Worm (Caenorhabditis elegans) whole organism, L2 larva: ENCODE measurements around the gene epic-3.

ENCODE experiments used
- ZK546.5 ChIP-seq: sonication (generic microtip); optimal IDR thresholded peaks from 2 replicates; lab custom pipeline; 2017; ENCODE audit warnings: missing biosample characterization, missing genetic modification characterization
- aly-2 ChIP-seq: fragments of 150-350 bp; optimal IDR thresholded peaks from 2 replicates; lab custom pipeline; 2014; ENCODE audit warnings: missing biosample characterization, missing genetic modification characterization
- ama-1 ChIP-seq: fragments of 150-350 bp; optimal IDR thresholded peaks from 2 replicates; lab custom pipeline; 2018; ENCODE audit warnings: inconsistent platforms
- dmd-4 ChIP-seq: sonication (generic microtip); optimal IDR thresholded peaks from 2 replicates; lab custom pipeline; 2017; ENCODE audit warnings: missing biosample characterization, missing genetic modification characterization
- elt-3 ChIP-seq: sonication (generic microtip); optimal IDR thresholded peaks from 2 replicates; lab custom pipeline; 2017; ENCODE audit warnings: missing biosample characterization, missing genetic modification characterization
- mdl-1 ChIP-seq, 2 experiments: fragments of 150-350 bp in 1 of 2; sonication (generic microtip) in 1 of 2; optimal IDR thresholded peaks; 2 replicates each; lab custom pipeline; 2017; ENCODE audit warnings: missing biosample characterization in 2 of 2, missing genetic modification characterization in 2 of 2
- nhr-11 ChIP-seq: fragments of 150-350 bp; optimal IDR thresholded peaks from 2 replicates; lab custom pipeline; 2014; ENCODE audit warnings: missing biosample characterization, missing genetic modification characterization
- nhr-23 ChIP-seq: fragments of 150-350 bp; optimal IDR thresholded peaks from 2 replicates; lab custom pipeline; 2014; ENCODE audit warnings: missing biosample characterization, missing genetic modification reagents, missing genetic modification characterization
- nhr-237 ChIP-seq: fragments of 150-350 bp; optimal IDR thresholded peaks from 2 replicates; lab custom pipeline; 2014; ENCODE audit warnings: missing biosample characterization, missing genetic modification characterization
- snpc-4 ChIP-seq: fragments of 150-350 bp; optimal IDR thresholded peaks from 2 replicates; lab custom pipeline; 2014; ENCODE audit warnings: missing biosample characterization, missing genetic modification characterization
- unc-62 ChIP-seq: fragments of 150-350 bp; optimal IDR thresholded peaks from 2 replicates; lab custom pipeline; 2014; ENCODE audit warnings: missing biosample characterization, missing genetic modification reagents, missing genetic modification characterization
- zag-1 ChIP-seq: fragments of 150-350 bp; optimal IDR thresholded peaks from 2 replicates; lab custom pipeline; 2014; ENCODE audit warnings: missing biosample characterization, missing genetic modification characterization
- ztf-11 ChIP-seq: sonication (generic microtip); optimal IDR thresholded peaks from 2 replicates; lab custom pipeline; 2017; ENCODE audit warnings: missing biosample characterization, missing genetic modification characterization

DNA sequence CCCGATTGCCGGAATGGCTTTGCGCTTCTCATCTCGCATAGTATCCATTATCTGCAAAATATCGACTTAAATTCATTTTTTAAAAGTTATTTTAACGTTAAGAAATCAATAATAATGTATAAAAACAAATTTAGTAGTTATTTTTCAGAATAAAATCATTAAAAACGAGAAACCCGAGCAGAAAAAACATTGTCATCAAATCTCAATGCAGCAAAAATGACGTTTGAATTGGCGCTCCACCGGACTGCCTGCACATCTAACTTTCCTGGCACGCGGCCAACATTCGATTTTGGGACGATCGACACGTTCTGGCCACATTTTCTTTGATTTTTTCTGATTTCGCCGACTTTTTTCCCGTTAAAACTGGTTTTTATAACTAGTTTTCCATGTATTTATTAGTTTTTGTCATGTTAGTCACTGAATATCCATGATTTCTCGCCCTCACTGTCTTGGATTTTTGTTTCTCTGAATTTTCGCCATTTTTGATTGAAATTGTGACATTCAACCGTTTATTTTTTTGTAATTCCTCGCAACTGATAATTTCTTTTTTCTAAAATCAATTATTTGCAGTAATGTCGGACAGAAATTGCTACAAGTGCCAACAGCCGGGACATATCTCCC lies 14.4 kb downstream of the epic-3 start, which contains the start of the genes pbs-1 and K08D12.3:
- no peak for TF ChIP-seq nhr-237 (tag; lab: Kevin White, UChicago)
- peak in 1 of 2 experiments; percentile 9 for TF ChIP-seq mdl-1 (tag; optimal IDR thresholded peaks at IDR 0.05; lab: Kevin White, UChicago)
- no peak for TF ChIP-seq dmd-4 (tag; lab: Kevin White, UChicago)
- no peak for TF ChIP-seq zag-1
- TF ChIP-seq ztf-11 (tag; lab: Kevin White, UChicago), result no peak
- TF ChIP-seq aly-2, result no peak
- TF ChIP-seq ZK546.5 (tag; lab: Kevin White, UChicago), result peak; percentile 96
- TF ChIP-seq nhr-23 (tag; lab: Kevin White, UChicago), result no peak
- TF ChIP-seq ama-1 (lab: Kevin White, UChicago), result peak; percentile 72
- no peak for TF ChIP-seq elt-3 (tag; lab: Kevin White, UChicago)
- no peak for TF ChIP-seq unc-62
- no peak for TF ChIP-seq nhr-11 (tag; lab: Kevin White, UChicago)
- peak; percentile 31 for TF ChIP-seq snpc-4
